Fruit fly (Drosophila melanogaster): ENCODE measurements around the gene CG14262.

The CG14262 gene

DNA sequence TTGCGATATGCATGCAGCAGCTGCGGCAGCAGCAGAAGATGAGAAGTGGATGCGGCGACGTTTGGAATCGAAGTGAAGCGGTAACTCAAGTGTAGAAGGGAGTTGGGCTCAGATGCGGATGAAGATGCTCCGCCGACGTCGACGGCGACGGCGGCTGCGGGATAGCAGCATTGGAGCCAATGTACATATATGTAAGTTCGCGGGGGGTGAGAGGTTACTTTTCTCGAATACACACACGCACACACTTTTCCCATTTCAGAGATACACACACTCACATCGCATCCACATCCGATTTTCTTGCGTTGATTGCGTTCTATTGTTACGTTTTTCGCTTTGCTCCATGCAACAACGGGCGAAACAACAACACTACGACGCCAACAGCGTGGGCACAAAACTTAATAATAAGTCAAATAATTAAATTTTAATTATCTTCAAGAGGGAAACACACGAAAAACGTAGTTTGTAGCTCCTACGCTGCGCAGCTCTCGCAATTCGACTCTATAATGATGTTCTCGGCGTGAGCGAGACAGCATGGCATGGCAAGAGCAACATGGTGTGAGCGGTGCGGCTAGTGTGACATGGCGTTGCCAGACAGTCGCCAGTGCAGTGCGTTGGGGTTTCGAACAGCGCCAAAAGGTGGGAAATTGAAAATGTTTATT lies 20.4 kb downstream of the CG14262 start, which contains the start of gene CG18766 (continued):
- TF ChIP-seq her (GFP tag; optimal IDR thresholded peaks at IDR 0.05) (peak; percentile 20), CG8478 (optimal IDR thresholded peaks at IDR 0.05) (peak; percentile 99), Antp (GFP tag; optimal IDR thresholded peaks at IDR 0.05) (peak; percentile 49), C15 (GFP tag; IDR thresholded peaks at IDR 0.05) (no peak), Adf1 (GFP tag; IDR thresholded peaks at IDR 0.05) (peak; percentile 66), exex (tag; optimal IDR thresholded peaks at IDR 0.05) (peak; percentile 30), ci (GFP tag; IDR thresholded peaks at IDR 0.05) (no peak), amos (GFP tag; IDR thresholded peaks at IDR 0.05; ENCODE audit: partially characterized antibody) (peak; percentile 45), sr (GFP tag; IDR thresholded peaks at IDR 0.05) (0 out of 3 replicates have a peak, but pooled peaks have one; percentile 44), Hmr (GFP tag; optimal IDR thresholded peaks at IDR 0.05) (peak; percentile 33), CHES-1-like (GFP tag; optimal IDR thresholded peaks at IDR 0.05) (peak; percentile 51), chinmo (GFP tag; IDR thresholded peaks at IDR 0.05; ENCODE audit: partially characterized antibody) (peak; percentile 60; the same call in 1 of the 4 replicates), Drgx (GFP tag; IDR thresholded peaks at IDR 0.05) (peak; percentile 10; the same call in 1 of the 2 replicates), CG4424 (GFP tag; optimal IDR thresholded peaks at IDR 0.05) (peak; percentile 60), CG15514 (GFP tag; optimal IDR thresholded peaks at IDR 0.05) (peak; percentile 64), CG4820 (GFP tag; optimal IDR thresholded peaks at IDR 0.05) (peak; percentile 4), NfI (GFP tag; optimal IDR thresholded peaks at IDR 0.05) (peak; percentile 9), kah (GFP tag; optimal IDR thresholded peaks at IDR 0.05) (peak; percentile 42), CG15479 (GFP tag; optimal IDR thresholded peaks at IDR 0.05) (peak; percentile 32), pzg (GFP tag; optimal IDR thresholded peaks at IDR 0.05) (peak; percentile 82), CG8944 (GFP tag; optimal IDR thresholded peaks at IDR 0.05) (peak; percentile 2), lilli (GFP tag; optimal IDR thresholded peaks at IDR 0.05) (peak; percentile 39), HLH4C (GFP tag; IDR thresholded peaks at IDR 0.05; ENCODE audit: partially characterized antibody) (peak; percentile 30; the same call in 1 of the 3 replicates), H15 (GFP tag; IDR thresholded peaks at IDR 0.05) (no peak), aop (GFP tag; IDR thresholded peaks at IDR 0.05) (0 out of 2 replicates have a peak, but pooled peaks have one; percentile 54), CG7987 (GFP tag; optimal IDR thresholded peaks at IDR 0.05) (peak; percentile 6), ab (GFP tag; optimal IDR thresholded peaks at IDR 0.05) (peak; percentile 26), CTCF (GFP tag; optimal IDR thresholded peaks at IDR 0.05) (peak; percentile 73), Gug (GFP tag; IDR thresholded peaks at IDR 0.05) (peak; percentile 18; the same call in 1 of the 4 replicates), CG6791 (GFP tag; IDR thresholded peaks at IDR 0.05; ENCODE audit: partially characterized antibody) (peak; percentile 28; the same call in 1 of the 3 replicates), Opbp (GFP tag; IDR thresholded peaks at IDR 0.05; ENCODE audit: partially characterized antibody) (peak; percentile 49; the same call in 2 of the 3 replicates), Max (GFP tag; optimal IDR thresholded peaks at IDR 0.05) (peak; percentile 38), dm (GFP tag; optimal IDR thresholded peaks at IDR 0.05) (peak; percentile 73), CG3281 (GFP tag; optimal IDR thresholded peaks at IDR 0.05) (no peak), twi (tag; optimal IDR thresholded peaks at IDR 0.05) (peak; percentile 14), CG32767 (GFP tag; IDR thresholded peaks at IDR 0.05) (peak; percentile 51), ato (GFP tag; IDR thresholded peaks at IDR 0.05; ENCODE audit: partially characterized antibody) (peak; percentile 42; the same call in 1 of the 2 replicates), Sin3A (optimal IDR thresholded peaks at IDR 0.05) (peak; percentile 51), lola (GFP tag; optimal IDR thresholded peaks at IDR 0.05) (no peak), caup (GFP tag; optimal IDR thresholded peaks at IDR 0.05; ENCODE audit: severe bottlenecking) (no peak), CG13624 (GFP tag; optimal IDR thresholded peaks at IDR 0.05) (peak; percentile 71), knrl (GFP tag; IDR thresholded peaks at IDR 0.05; ENCODE audit: partially characterized antibody) (peak; percentile 24; the same call in 1 of the 3 replicates), dpn (GFP tag; optimal IDR thresholded peaks at IDR 0.05) (peak in 1 of 2 experiments; percentile 10), Rfx (GFP tag; IDR thresholded peaks at IDR 0.05) (peak; percentile 45; the same call in 1 of the 2 replicates), CG33213 (GFP tag; optimal IDR thresholded peaks at IDR 0.05) (no peak), D (optimal IDR thresholded peaks at IDR 0.05) (peak; percentile 23), D (GFP tag; optimal IDR thresholded peaks at IDR 0.05) (no peak), pnt (GFP tag; optimal IDR thresholded peaks at IDR 0.05) (peak; percentile 3), zfh1 (GFP tag; IDR thresholded peaks at IDR 0.05) (0 out of 3 replicates have a peak, but pooled peaks have one; percentile 38)
